Fruit fly (Drosophila melanogaster): ENCODE results near the gene Pten.

Pten gene

DNA sequence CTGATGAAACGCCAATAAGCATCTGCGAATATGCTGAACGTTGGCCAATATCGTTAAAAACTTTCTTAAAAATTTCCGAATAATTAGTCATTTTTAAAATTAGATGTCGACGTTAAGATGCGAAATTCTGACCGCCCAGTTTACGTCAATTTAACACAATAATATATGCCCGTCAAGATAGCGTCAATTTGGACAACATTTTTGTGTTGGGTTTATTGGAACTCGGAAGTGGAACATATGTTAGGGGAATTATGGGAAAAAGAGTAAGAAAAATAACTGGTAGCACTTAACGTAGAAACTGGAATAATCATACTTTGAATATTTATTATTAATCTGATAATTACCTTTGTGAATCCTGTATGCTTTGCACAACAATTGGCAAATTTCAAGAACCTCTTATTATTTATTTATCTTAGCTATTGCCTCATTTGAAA is 5.1 kb downstream of the Pten start, which contains the start of gene CG5676 (continued):
- TF ChIP-seq CG2202 (tag; optimal IDR thresholded peaks at IDR 0.05): no peak
- TF ChIP-seq CG11723 (GFP tag; optimal IDR thresholded peaks at IDR 0.05): peak; percentile 51
- peak; percentile 59 for TF ChIP-seq Med (GFP tag)
- TF ChIP-seq E2f2 (GFP tag; IDR thresholded peaks at IDR 0.05): 0 out of 2 replicates have a peak, but pooled peaks have one; percentile 8
- TF ChIP-seq CG9437 (GFP tag; optimal IDR thresholded peaks at IDR 0.05): peak; percentile 54
- peak; percentile 44 for TF ChIP-seq CG14710 (tag; optimal IDR thresholded peaks at IDR 0.05)
- no peak for TF ChIP-seq Kr (GFP tag; optimal IDR thresholded peaks at IDR 0.05)
- peak; percentile 4 for TF ChIP-seq nom (GFP tag; optimal IDR thresholded peaks at IDR 0.05)
- TF ChIP-seq CG6791 (GFP tag; IDR thresholded peaks at IDR 0.05; ENCODE audit: partially characterized antibody): peak; percentile 20; the same call in 1 of the 3 replicates
- no peak for TF ChIP-seq CG11504 (tag; optimal IDR thresholded peaks at IDR 0.05)
- TF ChIP-seq Fer1 (GFP tag; optimal IDR thresholded peaks at IDR 0.05): peak; percentile 19
- no peak for TF ChIP-seq Vsx1 (GFP tag; optimal IDR thresholded peaks at IDR 0.05)
- TF ChIP-seq Ets97D (GFP tag; optimal IDR thresholded peaks at IDR 0.05): peak; percentile 26
- TF ChIP-seq amos (GFP tag; IDR thresholded peaks at IDR 0.05; ENCODE audit: partially characterized antibody): no peak
- peak; percentile 50; the same call in 1 of the 3 replicates for TF ChIP-seq row (GFP tag; IDR thresholded peaks at IDR 0.05)
- peak; percentile 100 for TF ChIP-seq CG1603 (tag; optimal IDR thresholded peaks at IDR 0.05)
- TF ChIP-seq YL-1 (GFP tag; optimal IDR thresholded peaks at IDR 0.05): peak; percentile 46
- peak; percentile 39 for TF ChIP-seq nmo (GFP tag; optimal IDR thresholded peaks at IDR 0.05)
- 0 out of 4 replicates have a peak, but pooled peaks have one; percentile 34 for TF ChIP-seq Dll (GFP tag; IDR thresholded peaks at IDR 0.05; ENCODE audit: partially characterized antibody)
- TF ChIP-seq Scr (GFP tag; IDR thresholded peaks at IDR 0.05; ENCODE audit: partially characterized antibody): peak; percentile 26; the same call in 1 of the 2 replicates
- peak; percentile 56 for TF ChIP-seq zen (tag; optimal IDR thresholded peaks at IDR 0.05)
- TF ChIP-seq CG6683 (GFP tag; optimal IDR thresholded peaks at IDR 0.05): no peak
- peak; percentile 86 for TF ChIP-seq CG17802 (tag; optimal IDR thresholded peaks at IDR 0.05)
- peak; percentile 17 for TF ChIP-seq CG10267 (tag; optimal IDR thresholded peaks at IDR 0.05)
- no peak for TF ChIP-seq CG2875 (GFP tag; optimal IDR thresholded peaks at IDR 0.05)
- TF ChIP-seq CG4617 (GFP tag; optimal IDR thresholded peaks at IDR 0.05; ENCODE audit: borderline replicate concordance): peak; percentile 15

dm6 chr2L:10251592-10251991 is 9.3 kb downstream of the Pten start, which contains the start of gene Ror:
Ror (plus strand) TSS chr2L:10251843.
- TF ChIP-seq h (optimal IDR thresholded peaks at IDR 0.05) (no peak), nerfin-1 (tag; optimal IDR thresholded peaks at IDR 0.05) (peak; percentile 43), MESR4 (GFP tag; optimal IDR thresholded peaks at IDR 0.05) (peak; percentile 7), Scr (GFP tag; IDR thresholded peaks at IDR 0.05; ENCODE audit: partially characterized antibody) (peak; percentile 47; the same call in 1 of the 2 replicates), Hey (tag; optimal IDR thresholded peaks at IDR 0.05) (no peak), E2f2 (GFP tag; IDR thresholded peaks at IDR 0.05) (no peak), twi (tag; optimal IDR thresholded peaks at IDR 0.05) (no peak), CG2116 (GFP tag; optimal IDR thresholded peaks at IDR 0.05) (peak; percentile 71), CG30020 (tag; optimal IDR thresholded peaks at IDR 0.05) (peak; percentile 64), unc-4 (GFP tag; IDR thresholded peaks at IDR 0.05; ENCODE audit: partially characterized antibody) (peak; percentile 47; the same call in 1 of the 2 replicates), stwl (tag; optimal IDR thresholded peaks at IDR 0.05) (peak; percentile 1), BEAF-32 (GFP tag; optimal IDR thresholded peaks at IDR 0.05) (peak; percentile 50), Dll (GFP tag; IDR thresholded peaks at IDR 0.05; ENCODE audit: partially characterized antibody) (0 out of 4 replicates have a peak, but pooled peaks have one; percentile 12)
